Fruit fly (Drosophila melanogaster): ENCODE results near the gene Gdap1.

dm6 chr3L:5141380-5142101 is at the start of gene Gdap1, which contains the start of gene Dhrs4:
- TF ChIP-seq pan (optimal IDR thresholded peaks at IDR 0.05) (no peak), usp (GFP tag; optimal IDR thresholded peaks at IDR 0.05) (no peak), psq (optimal IDR thresholded peaks at IDR 0.05) (no peak)
